Worm (Caenorhabditis elegans): ENCODE measurements around the gene Y54F10BM.9.

Y54F10BM.9 gene

ce11 chrIII:2276842-2277241 lies 27.9 kb downstream of the Y54F10BM.9 start, which contains the start of gene Y54F10BM.21:
Gene Y54F10BM.21, plus strand, starts transcription at chrIII:2277142.
- TF ChIP-seq pha-2 (tag; optimal IDR thresholded peaks at IDR 0.05) = no peak
- TF ChIP-seq pat-9 (tag; optimal IDR thresholded peaks at IDR 0.05) = no peak
- no peak for TF ChIP-seq ceh-31 (tag; optimal IDR thresholded peaks at IDR 0.05)
- no peak for TF ChIP-seq sox-4 (tag; optimal IDR thresholded peaks at IDR 0.05)
- TF ChIP-seq elt-4 (tag; optimal IDR thresholded peaks at IDR 0.05) = no peak
- TF ChIP-seq C08G9.2 (tag; optimal IDR thresholded peaks at IDR 0.05) = no peak
- no peak for TF ChIP-seq nhr-11 (tag; optimal IDR thresholded peaks at IDR 0.05)
- TF ChIP-seq mec-3 (tag; optimal IDR thresholded peaks at IDR 0.05; ENCODE audit: borderline replicate concordance) = no peak
- TF ChIP-seq ets-4 (tag; optimal IDR thresholded peaks at IDR 0.05) = no peak
- TF ChIP-seq fkh-10 (GFP tag; optimal IDR thresholded peaks at IDR 0.05) = no peak
- no peak for TF ChIP-seq dve-1 (tag; optimal IDR thresholded peaks at IDR 0.05)
- no peak for TF ChIP-seq ref-2 (tag; optimal IDR thresholded peaks at IDR 0.05)
- no peak for TF ChIP-seq ztf-16 (tag; optimal IDR thresholded peaks at IDR 0.05)
- TF ChIP-seq hlh-15 (tag; optimal IDR thresholded peaks at IDR 0.05) = no peak
- TF ChIP-seq nfya-1 (tag; optimal IDR thresholded peaks at IDR 0.05) = no peak
- no peak for TF ChIP-seq hlh-8 (tag; optimal IDR thresholded peaks at IDR 0.05)
- TF ChIP-seq pag-3 (tag; optimal IDR thresholded peaks at IDR 0.05; ENCODE audit: borderline replicate concordance) = no peak
- TF ChIP-seq ceh-34 (tag; optimal IDR thresholded peaks at IDR 0.05) = no peak
- no peak for TF ChIP-seq C38D4.7 (GFP tag; optimal IDR thresholded peaks at IDR 0.05)
- no peak for TF ChIP-seq K02D7.2 (tag; optimal IDR thresholded peaks at IDR 0.05)

- TF ChIP-seq ceh-14 (tag; optimal IDR thresholded peaks at IDR 0.05) (no peak), elt-2 (tag; optimal IDR thresholded peaks at IDR 0.05) (no peak), pag-3 (tag; optimal IDR thresholded peaks at IDR 0.05; ENCODE audit: borderline replicate concordance) (no peak), sox-4 (tag; optimal IDR thresholded peaks at IDR 0.05) (no peak), pha-2 (tag; optimal IDR thresholded peaks at IDR 0.05) (no peak), nfya-1 (tag; optimal IDR thresholded peaks at IDR 0.05) (no peak), eyg-1 (tag; optimal IDR thresholded peaks at IDR 0.05) (no peak), tbx-2 (tag; optimal IDR thresholded peaks at IDR 0.05) (no peak), ceh-30 (tag; optimal IDR thresholded peaks at IDR 0.05) (no peak), elt-4 (tag; optimal IDR thresholded peaks at IDR 0.05) (no peak)
Measured at ce11 chrIII:2272732-2273131, 32.0 kb downstream of the Y54F10BM.9 start, which contains the start of gene fbxa-39. Gene fbxa-39, plus strand, starts transcription at chrIII:2273032.

- TF ChIP-seq unc-55 (GFP tag; optimal IDR thresholded peaks at IDR 0.05) (no peak), pat-9 (tag; optimal IDR thresholded peaks at IDR 0.05) (no peak), sox-2 (GFP tag; IDR thresholded peaks at IDR 0.05) (no peak), unc-86 (tag; optimal IDR thresholded peaks at IDR 0.05) (no peak), madf-2 (tag; optimal IDR thresholded peaks at IDR 0.05) (no peak), pros-1 (tag; optimal IDR thresholded peaks at IDR 0.05) (no peak), ztf-16 (tag; optimal IDR thresholded peaks at IDR 0.05) (no peak), ceh-34 (tag; optimal IDR thresholded peaks at IDR 0.05) (no peak), K02D7.2 (tag; optimal IDR thresholded peaks at IDR 0.05) (no peak), pha-2 (tag; optimal IDR thresholded peaks at IDR 0.05) (no peak), tbx-2 (tag; optimal IDR thresholded peaks at IDR 0.05) (no peak), fkh-10 (GFP tag; optimal IDR thresholded peaks at IDR 0.05) (no peak), lin-11 (tag; optimal IDR thresholded peaks at IDR 0.05) (no peak), ceh-2 (tag; optimal IDR thresholded peaks at IDR 0.05) (no peak), pax-1 (tag; optimal IDR thresholded peaks at IDR 0.05) (no peak), mec-3 (tag; optimal IDR thresholded peaks at IDR 0.05; ENCODE audit: borderline replicate concordance) (no peak), pag-3 (tag; optimal IDR thresholded peaks at IDR 0.05; ENCODE audit: borderline replicate concordance) (no peak), pha-4 (tag; optimal IDR thresholded peaks at IDR 0.05) (no peak)
Measured at ce11 chrIII:2272075-2272474, 32.7 kb downstream of the Y54F10BM.9 start, which contains the start of gene fbxa-48. Gene fbxa-48, minus strand, starts transcription at chrIII:2272175.

- no peak for TF ChIP-seq ceh-6 (GFP tag; optimal IDR thresholded peaks at IDR 0.05)
- TF ChIP-seq elt-2 (tag; optimal IDR thresholded peaks at IDR 0.05) = peak; percentile 79
Measured at ce11 chrIII:2265986-2266701, 38.6 kb downstream of the Y54F10BM.9 start, which contains the start of gene fbxa-9. Gene fbxa-9, plus strand, starts transcription at chrIII:2266651.

Measured in whole organism, late embryonic.